Worm (Caenorhabditis elegans) whole organism, L2 larva: Measurements from ENCODE around the gene Y53C12B.1.

Source experiments
- egl-27 ChIP-seq: sonication (generic microtip); optimal IDR thresholded peaks from 3 replicates; lab custom pipeline; 2017; ENCODE audit warnings: missing biosample characterization, missing genetic modification reagents, missing genetic modification characterization
- lin-39 ChIP-seq: fragments of 150-350 bp; optimal IDR thresholded peaks from 2 replicates; lab custom pipeline; 2014; ENCODE audit warnings: missing biosample characterization, missing genetic modification reagents, missing genetic modification characterization
- nhr-23 ChIP-seq: fragments of 150-350 bp; optimal IDR thresholded peaks from 2 replicates; lab custom pipeline; 2014; ENCODE audit warnings: missing biosample characterization, missing genetic modification reagents, missing genetic modification characterization

DNA sequence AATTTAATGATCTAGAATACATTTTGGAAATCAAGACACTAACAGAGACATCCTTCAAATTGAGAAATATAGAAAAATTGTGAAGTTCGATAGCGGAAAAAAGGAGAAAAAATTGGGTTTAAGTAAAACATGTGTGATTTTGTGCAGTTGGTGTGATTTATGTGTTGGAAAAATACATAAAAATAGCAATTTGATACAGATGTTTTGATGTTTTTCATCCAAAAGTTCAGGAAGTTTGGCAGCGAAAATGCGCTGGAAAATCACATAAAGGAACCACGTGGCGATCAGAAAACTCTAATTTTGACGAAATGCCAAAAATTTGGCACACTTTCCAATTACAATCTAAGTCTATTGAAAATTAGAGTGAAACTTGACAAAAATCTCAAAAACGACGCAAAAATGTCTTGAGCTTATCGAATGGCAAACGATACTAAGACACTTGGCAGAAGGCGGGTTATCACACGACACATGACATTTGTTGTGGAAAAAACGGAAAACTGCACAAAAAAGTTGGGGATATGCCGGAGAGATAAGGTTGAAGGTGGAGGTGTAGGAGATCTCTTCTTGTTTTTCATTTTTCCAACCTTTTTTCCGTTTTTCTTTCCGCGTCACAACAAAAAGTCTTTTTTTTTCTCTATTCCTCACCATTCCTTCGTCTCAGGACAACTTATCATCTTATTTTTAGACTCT, 28.2 kb upstream of the Y53C12B.1 start, which contains the start of gene ZK1321.4:
- TF ChIP-seq egl-27 (tag; lab: Kevin White, UChicago) = no peak
- TF ChIP-seq nhr-23 = no peak
- TF ChIP-seq lin-39 = no peak
